Worm (Caenorhabditis elegans): ENCODE measurements around the gene cwp-1.

The cwp-1 gene

ce11 chrV:4885372-4885771, 44.3 kb upstream of the cwp-1 start, which contains the start of gene T19H12.3:
TSS of gene T19H12.3 (plus strand) at chrV:4885672.
- no peak for TF ChIP-seq nhr-77 (tag; optimal IDR thresholded peaks at IDR 0.05)
- TF ChIP-seq egl-27 (tag; optimal IDR thresholded peaks at IDR 0.05): no peak
- TF ChIP-seq pqm-1 (tag; optimal IDR thresholded peaks at IDR 0.05): no peak
- no peak for TF ChIP-seq eor-1 (tag; optimal IDR thresholded peaks at IDR 0.05)
- no peak for TF ChIP-seq lin-39 (tag; optimal IDR thresholded peaks at IDR 0.05)
- no peak for TF ChIP-seq elt-1 (tag; optimal IDR thresholded peaks at IDR 0.05)
- no peak for TF ChIP-seq ceh-9 (tag; optimal IDR thresholded peaks at IDR 0.05)
- no peak for TF ChIP-seq elt-3 (tag; optimal IDR thresholded peaks at IDR 0.05)
- TF ChIP-seq ceh-16 (tag; optimal IDR thresholded peaks at IDR 0.05): no peak
- no peak for TF ChIP-seq ceh-82 (tag; optimal IDR thresholded peaks at IDR 0.05)
- TF ChIP-seq R02D3.7 (tag; optimal IDR thresholded peaks at IDR 0.05): no peak
- no peak for TF ChIP-seq elt-2 (tag; optimal IDR thresholded peaks at IDR 0.05)

ce11 chrV:4884490-4884889, 43.4 kb upstream of the cwp-1 start, which contains the start of gene T19H12.12:
TSS of gene T19H12.12 (plus strand) at chrV:4884790.
- TF ChIP-seq nfya-1 (tag; optimal IDR thresholded peaks at IDR 0.05; ENCODE audit: insufficient read depth) (no peak), nhr-237 (tag; optimal IDR thresholded peaks at IDR 0.05) (no peak), nhr-12 (tag; optimal IDR thresholded peaks at IDR 0.05) (no peak), nhr-77 (tag; optimal IDR thresholded peaks at IDR 0.05) (no peak), R02D3.7 (tag; optimal IDR thresholded peaks at IDR 0.05) (no peak), eor-1 (tag; optimal IDR thresholded peaks at IDR 0.05) (no peak)

ce11 chrV:4881377-4881776, 40.3 kb upstream of the cwp-1 start, which contains the start of gene str-32:
TSS of gene str-32 (minus strand) at chrV:4881477.
- TF ChIP-seq pqm-1 (tag; optimal IDR thresholded peaks at IDR 0.05) (no peak), zag-1 (tag; optimal IDR thresholded peaks at IDR 0.05) (no peak), nhr-23 (tag; optimal IDR thresholded peaks at IDR 0.05) (no peak), snpc-4 (tag; optimal IDR thresholded peaks at IDR 0.05) (no peak), egl-27 (tag; optimal IDR thresholded peaks at IDR 0.05) (no peak), ama-1 (optimal IDR thresholded peaks at IDR 0.05) (no peak), pha-4 (tag; optimal IDR thresholded peaks at IDR 0.05) (no peak), nhr-237 (tag; optimal IDR thresholded peaks at IDR 0.05) (no peak), ceh-28 (tag; optimal IDR thresholded peaks at IDR 0.05) (no peak), ZK546.5 (tag; optimal IDR thresholded peaks at IDR 0.05) (no peak), lin-39 (tag; optimal IDR thresholded peaks at IDR 0.05) (no peak), elt-3 (tag; optimal IDR thresholded peaks at IDR 0.05) (no peak), eor-1 (tag; optimal IDR thresholded peaks at IDR 0.05) (no peak), elt-1 (tag; optimal IDR thresholded peaks at IDR 0.05) (no peak), fkh-2 (tag; optimal IDR thresholded peaks at IDR 0.05) (no peak), nhr-12 (tag; optimal IDR thresholded peaks at IDR 0.05) (no peak)

ce11 chrV:4879251-4879650, 38.2 kb upstream of the cwp-1 start, which contains the start of gene T19H12.15:
TSS of gene T19H12.15 (minus strand) at chrV:4879351.
- no peak for TF ChIP-seq ama-1 (optimal IDR thresholded peaks at IDR 0.05)
- TF ChIP-seq elt-2 (tag; optimal IDR thresholded peaks at IDR 0.05): no peak
- no peak for TF ChIP-seq mml-1 (tag; optimal IDR thresholded peaks at IDR 0.05)
- TF ChIP-seq unc-39 (tag; optimal IDR thresholded peaks at IDR 0.05): no peak
- no peak for TF ChIP-seq mdl-1 (tag; optimal IDR thresholded peaks at IDR 0.05)
- TF ChIP-seq nhr-28 (tag; optimal IDR thresholded peaks at IDR 0.05): no peak
- TF ChIP-seq nhr-43 (tag; optimal IDR thresholded peaks at IDR 0.05; ENCODE audit: poor library complexity, severe bottlenecking): no peak

- TF ChIP-seq snpc-4 (tag; optimal IDR thresholded peaks at IDR 0.05) (no peak), tbx-2 (tag; optimal IDR thresholded peaks at IDR 0.05) (no peak), fos-1 (tag; optimal IDR thresholded peaks at IDR 0.05) (no peak), fkh-2 (tag; optimal IDR thresholded peaks at IDR 0.05) (no peak), eor-1 (tag; optimal IDR thresholded peaks at IDR 0.05) (no peak), aly-2 (tag; optimal IDR thresholded peaks at IDR 0.05) (no peak), elt-3 (tag; optimal IDR thresholded peaks at IDR 0.05) (no peak), zag-1 (tag; optimal IDR thresholded peaks at IDR 0.05) (no peak)
These were observed 36.5 kb upstream of the cwp-1 start, which contains the start of gene T19H12.6 for ce11 chrV:4877587-4877986. TSS of gene T19H12.6 (minus strand) at chrV:4877687.

ce11 chrV:4871992-4872391, 30.9 kb upstream of the cwp-1 start, which contains the start of gene srd-33:
TSS of gene srd-33 (plus strand) at chrV:4872292.
- TF ChIP-seq egl-5 (tag; optimal IDR thresholded peaks at IDR 0.05): no peak
- TF ChIP-seq hmg-11 (tag; optimal IDR thresholded peaks at IDR 0.05): no peak
- TF ChIP-seq unc-62 (GFP tag; optimal IDR thresholded peaks at IDR 0.05): no peak
- TF ChIP-seq jun-1 (tag; optimal IDR thresholded peaks at IDR 0.05): no peak
- no peak for TF ChIP-seq nhr-28 (tag; optimal IDR thresholded peaks at IDR 0.05)
- no peak for TF ChIP-seq nhr-25 (tag; optimal IDR thresholded peaks at IDR 0.05)
- TF ChIP-seq ceh-28 (tag; optimal IDR thresholded peaks at IDR 0.05): no peak
- no peak for TF ChIP-seq fkh-2 (tag; optimal IDR thresholded peaks at IDR 0.05)
- no peak for TF ChIP-seq lin-39 (tag; optimal IDR thresholded peaks at IDR 0.05)
